Worm (Caenorhabditis elegans) whole organism, late embryonic: Measurements from ENCODE around the gene cbs-2.

Experiments used
- F13H6.1 ChIP-seq: sonication (generic microtip); optimal IDR thresholded peaks from 2 replicates; lab custom pipeline; 2016; ENCODE audit warnings: missing genetic modification characterization, missing compliant biosample characterization
- ceh-24 ChIP-seq: sonication (generic microtip); optimal IDR thresholded peaks from 2 replicates; lab custom pipeline; 2016; ENCODE audit warnings: mild to moderate bottlenecking, missing genetic modification characterization, missing compliant biosample characterization
- elt-2 ChIP-seq: sonication (generic microtip); optimal IDR thresholded peaks from 2 replicates; lab custom pipeline; 2016; ENCODE audit warnings: missing genetic modification reagents, missing genetic modification characterization, missing compliant biosample characterization
- lim-6 ChIP-seq: sonication (generic microtip); optimal IDR thresholded peaks from 2 replicates; lab custom pipeline; 2016; ENCODE audit warnings: missing genetic modification characterization, missing compliant biosample characterization
- nhr-11 ChIP-seq: fragments of 150-350 bp; optimal IDR thresholded peaks from 2 replicates; lab custom pipeline; 2014; ENCODE audit warnings: missing biosample characterization, missing genetic modification characterization
- pqm-1 ChIP-seq: sonication (generic microtip); optimal IDR thresholded peaks from 2 replicates; lab custom pipeline; 2016; ENCODE audit warnings: missing genetic modification characterization, missing compliant biosample characterization
- zip-5 ChIP-seq: sonication (generic microtip); optimal IDR thresholded peaks from 2 replicates; lab custom pipeline; 2016; ENCODE audit warnings: missing genetic modification characterization, missing compliant biosample characterization

ce11 chrII:2219880-2220279, 3.5 kb downstream of the cbs-2 start, which contains the start of gene Y59C2A.3:
- TF ChIP-seq ceh-24 (tag; lab: Kevin White, UChicago) (no peak), F13H6.1 (tag; lab: Kevin White, UChicago) (no peak), pqm-1 (tag; lab: Kevin White, UChicago) (no peak), zip-5 (tag; lab: Kevin White, UChicago) (no peak), elt-2 (tag; lab: Kevin White, UChicago) (no peak), nhr-11 (tag; lab: Kevin White, UChicago) (no peak), lim-6 (tag; lab: Kevin White, UChicago) (no peak)
